Worm (Caenorhabditis elegans): ENCODE results near the gene tyra-2.

Gene tyra-2

DNA sequence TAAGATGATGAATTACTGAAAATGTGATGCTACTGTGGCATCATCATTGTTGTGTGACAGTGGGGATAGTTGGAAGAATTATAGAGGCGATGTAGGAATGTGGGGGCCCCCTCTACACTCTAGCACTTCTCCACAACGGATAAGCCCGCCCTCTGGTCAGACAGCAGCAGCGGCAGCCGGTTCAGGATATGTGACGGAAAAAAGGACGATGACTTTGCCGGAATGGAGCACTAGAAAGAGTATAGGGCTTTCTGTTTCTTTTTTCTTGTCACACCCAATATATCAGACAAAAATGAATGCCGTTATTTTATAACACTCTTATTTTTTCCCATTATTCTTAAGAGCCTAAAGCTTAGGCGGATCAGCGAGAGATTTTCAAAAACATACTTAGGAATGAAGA lies at the start of gene tyra-2:
tyra-2 (minus strand) TSS at position 101 of the 400 bp plus-strand sequence.
- TF ChIP-seq lin-15B (tag; optimal IDR thresholded peaks at IDR 0.05) (no peak), jun-1 (tag; optimal IDR thresholded peaks at IDR 0.05) (no peak), ceh-82 (tag; optimal IDR thresholded peaks at IDR 0.05) (no peak), mdl-1 (tag; optimal IDR thresholded peaks at IDR 0.05) (no peak), R02D3.7 (tag; optimal IDR thresholded peaks at IDR 0.05) (no peak), ceh-9 (tag; optimal IDR thresholded peaks at IDR 0.05) (no peak)

DNA sequence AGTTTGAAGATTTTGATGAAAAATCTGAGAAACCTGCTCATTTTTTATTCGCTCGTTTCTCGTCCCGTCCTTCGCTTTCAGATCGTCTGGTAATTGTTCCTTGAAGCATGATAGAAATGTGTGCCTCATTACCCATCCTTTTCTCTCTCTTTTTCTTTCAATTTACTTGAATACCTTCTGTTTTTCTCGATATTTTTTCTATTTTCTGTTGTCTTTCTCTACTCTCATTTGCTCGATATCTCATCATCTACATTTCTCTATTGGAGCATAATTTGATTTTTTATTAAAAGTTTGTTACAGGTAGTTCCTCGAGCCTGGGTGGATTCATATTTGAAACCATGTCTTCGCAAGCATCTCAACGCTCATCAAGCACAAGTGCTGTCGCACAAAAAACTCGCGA lies 44.9 kb upstream of the tyra-2 start, which contains the start of gene ubc-17:
ubc-17 (plus strand) TSS at position 301 of the 400 bp plus-strand sequence.
- TF ChIP-seq nhr-28 (tag; optimal IDR thresholded peaks at IDR 0.05), result no peak
- TF ChIP-seq egl-27 (tag; optimal IDR thresholded peaks at IDR 0.05), result no peak
- TF ChIP-seq snpc-4 (tag; optimal IDR thresholded peaks at IDR 0.05), result no peak
- no peak for TF ChIP-seq egl-5 (tag; optimal IDR thresholded peaks at IDR 0.05)
- TF ChIP-seq nhr-11 (tag; optimal IDR thresholded peaks at IDR 0.05), result no peak
- TF ChIP-seq ceh-9 (tag; optimal IDR thresholded peaks at IDR 0.05), result no peak
- TF ChIP-seq ztf-11 (tag; optimal IDR thresholded peaks at IDR 0.05), result no peak
- TF ChIP-seq nhr-12 (tag; optimal IDR thresholded peaks at IDR 0.05), result no peak
- no peak for TF ChIP-seq elt-2 (tag; optimal IDR thresholded peaks at IDR 0.05)
- TF ChIP-seq elt-1 (tag; optimal IDR thresholded peaks at IDR 0.05), result no peak
- TF ChIP-seq jun-1 (tag; optimal IDR thresholded peaks at IDR 0.05), result no peak
- TF ChIP-seq ZK546.5 (tag; optimal IDR thresholded peaks at IDR 0.05), result no peak

DNA sequence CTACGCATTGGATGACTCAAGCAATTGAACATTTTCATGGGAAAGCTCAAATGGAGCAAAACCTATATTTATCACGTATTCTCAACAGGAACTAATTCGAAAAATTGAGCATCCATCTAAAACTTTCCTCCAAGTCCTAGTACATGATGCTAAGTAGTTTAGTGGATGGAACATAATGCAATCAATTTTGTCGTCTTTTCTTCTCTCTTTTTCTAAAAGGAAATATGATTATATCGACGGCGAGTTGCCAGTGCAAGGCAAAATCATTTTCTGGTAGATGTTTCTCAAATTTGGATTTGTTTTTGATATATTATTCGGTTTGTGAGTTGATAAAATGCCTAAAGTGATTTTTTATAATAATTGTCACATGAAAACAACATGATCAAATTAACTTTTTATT lies 35.4 kb upstream of the tyra-2 start:
- TF ChIP-seq daf-12 (tag; optimal IDR thresholded peaks at IDR 0.05), result no peak
- no peak for TF ChIP-seq aly-2 (tag; optimal IDR thresholded peaks at IDR 0.05)
- TF ChIP-seq fkh-10 (GFP tag; optimal IDR thresholded peaks at IDR 0.05), result peak; percentile 77
- TF ChIP-seq egl-5 (tag; optimal IDR thresholded peaks at IDR 0.05), result no peak

DNA sequence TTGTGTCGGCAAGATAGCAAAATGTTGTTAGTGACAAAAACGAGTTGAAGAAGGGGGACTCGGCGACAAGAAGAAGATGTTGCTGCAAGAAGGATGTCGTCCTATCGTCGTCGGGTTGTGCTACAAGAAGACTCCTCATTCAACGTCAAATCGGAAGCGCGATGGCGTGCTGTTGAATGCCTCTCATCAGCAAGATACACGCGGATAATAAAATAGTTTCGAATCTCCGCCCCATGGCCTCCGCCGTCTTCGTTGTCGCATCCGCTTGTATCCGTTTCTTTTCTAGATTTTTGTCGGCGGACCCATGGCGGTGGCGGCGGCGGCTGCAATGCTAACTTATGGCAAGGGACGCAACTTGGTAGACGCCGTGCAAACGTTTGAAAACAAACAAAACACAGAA lies 32.6 kb upstream of the tyra-2 start:
- TF ChIP-seq nhr-67 (tag; optimal IDR thresholded peaks at IDR 0.05) (no peak), elt-1 (tag; optimal IDR thresholded peaks at IDR 0.05) (no peak), lin-39 (tag; optimal IDR thresholded peaks at IDR 0.05) (no peak), ceh-28 (tag; optimal IDR thresholded peaks at IDR 0.05) (no peak), mdl-1 (tag; optimal IDR thresholded peaks at IDR 0.05) (no peak)

DNA sequence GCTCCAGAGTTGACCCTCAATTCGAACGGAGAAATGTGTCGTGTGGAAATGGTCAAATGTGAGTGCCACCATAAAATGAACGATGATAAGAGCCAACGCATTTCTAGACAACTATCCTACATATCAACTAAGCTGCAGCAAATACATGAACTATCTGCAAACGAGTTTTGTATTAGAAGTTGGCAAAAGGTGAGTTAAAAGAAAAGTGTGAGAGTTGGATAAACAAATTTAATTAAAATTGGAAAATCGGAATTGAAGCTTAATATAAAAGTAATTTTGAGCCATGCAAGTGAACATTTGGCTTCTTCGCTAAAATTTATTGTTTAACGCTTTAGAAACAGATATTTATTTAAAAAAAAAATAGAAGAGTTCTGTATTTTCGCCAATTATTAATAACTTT lies 30.6 kb upstream of the tyra-2 start, which contains the start of gene cest-19:
cest-19 (minus strand) TSS at position 101 of the 400 bp plus-strand sequence.
- TF ChIP-seq egl-5 (tag; optimal IDR thresholded peaks at IDR 0.05) (no peak), snpc-4 (tag; optimal IDR thresholded peaks at IDR 0.05) (no peak), nhr-77 (tag; optimal IDR thresholded peaks at IDR 0.05) (no peak), ZK546.5 (tag; optimal IDR thresholded peaks at IDR 0.05) (no peak), unc-39 (tag; optimal IDR thresholded peaks at IDR 0.05) (no peak)

DNA sequence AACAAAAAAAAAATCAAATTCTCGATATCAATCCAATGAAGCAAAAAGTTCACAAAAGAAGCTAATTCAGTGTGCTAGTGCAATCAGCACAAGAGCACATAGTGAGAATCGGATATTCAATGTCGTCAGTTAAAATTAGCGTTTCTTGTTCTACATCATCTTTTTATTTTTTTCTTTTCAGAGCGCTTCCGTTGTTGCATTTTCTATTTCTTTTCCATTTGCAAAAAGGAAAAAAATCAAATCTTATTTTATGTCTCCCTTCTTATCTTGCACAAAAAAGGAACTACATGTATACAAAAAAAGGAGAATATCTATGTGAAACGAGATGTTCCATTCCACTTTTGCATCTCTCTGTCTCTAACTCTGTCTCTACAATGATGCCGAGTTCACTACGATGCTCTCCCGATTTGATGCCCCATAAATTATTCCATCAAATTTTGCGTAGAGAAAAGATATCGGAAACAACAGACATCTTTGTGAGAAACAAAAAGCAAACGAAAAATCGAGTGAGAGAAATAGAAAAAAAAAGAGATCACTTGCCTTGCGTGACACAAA lies 28.4 kb upstream of the tyra-2 start:
- TF ChIP-seq fkh-10 (GFP tag; optimal IDR thresholded peaks at IDR 0.05) (peak; percentile 9), egl-5 (tag; optimal IDR thresholded peaks at IDR 0.05) (peak; percentile 10), nhr-43 (tag; optimal IDR thresholded peaks at IDR 0.05; ENCODE audit: poor library complexity, severe bottlenecking) (no peak), lin-39 (tag; optimal IDR thresholded peaks at IDR 0.05) (peak; percentile 20), zag-1 (tag; optimal IDR thresholded peaks at IDR 0.05) (no peak)

DNA sequence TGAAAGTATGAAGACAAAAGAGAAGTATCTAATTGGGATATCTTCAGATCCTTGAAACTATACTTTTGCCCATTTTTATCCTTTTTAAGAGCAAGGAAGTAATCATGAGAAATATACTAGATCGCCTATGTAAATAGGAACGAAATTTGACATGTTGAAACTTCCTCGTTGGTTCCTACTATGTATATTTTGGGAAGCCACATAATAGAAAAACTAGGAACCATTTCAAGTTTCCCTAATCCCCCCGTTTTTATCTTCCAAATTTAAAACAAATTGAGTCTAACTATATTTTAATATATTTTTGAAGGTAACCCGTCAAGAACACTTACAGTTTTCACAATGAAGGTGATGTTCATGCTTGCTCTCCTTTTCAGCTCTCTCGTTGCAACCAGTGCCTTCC lies 23.5 kb upstream of the tyra-2 start, which contains the start of gene flp-26:
flp-26 (plus strand) TSS at position 301 of the 400 bp plus-strand sequence.
- TF ChIP-seq snpc-4 (tag; optimal IDR thresholded peaks at IDR 0.05) (no peak), fkh-2 (tag; optimal IDR thresholded peaks at IDR 0.05) (no peak), hmg-11 (tag; optimal IDR thresholded peaks at IDR 0.05) (no peak), ceh-82 (tag; optimal IDR thresholded peaks at IDR 0.05) (no peak)

DNA sequence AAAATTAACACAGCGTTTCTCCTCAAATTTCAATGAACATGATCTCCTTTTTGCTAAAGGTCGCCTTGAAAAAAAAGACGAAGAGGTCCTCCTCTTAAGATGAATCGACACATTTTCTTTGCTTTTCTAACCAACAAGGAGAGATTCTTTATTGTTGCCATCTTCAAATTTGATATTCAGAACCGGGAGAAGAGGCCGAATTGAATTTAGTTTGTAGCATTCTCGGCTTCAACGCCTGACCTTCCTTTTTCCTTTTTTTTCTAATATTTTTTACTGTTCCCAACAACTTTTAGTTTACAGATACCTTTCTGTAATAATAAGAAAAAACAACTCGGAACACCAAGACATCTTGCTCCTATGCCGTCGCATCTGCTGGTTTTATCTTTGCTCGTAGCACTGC lies 14.4 kb upstream of the tyra-2 start, which contains the start of gene cah-5:
cah-5 (plus strand) TSS at position 301 of the 400 bp plus-strand sequence.
- TF ChIP-seq eor-1 (tag; optimal IDR thresholded peaks at IDR 0.05) (no peak), lin-15B (tag; optimal IDR thresholded peaks at IDR 0.05) (no peak)

Measured in whole organism, L3 larva.